In genomic region chrX:16216830-16217517, dm6 we compare ENCODE assay signal across 6 fruit fly cellular contexts.
A peak's percentile ranks its signal among the peaks of the same experiment; 100 is the strongest.
TF ChIP-seq lines count a peak whose summit lies in the region.

No protein-coding gene starts in this region.

- no peak for TF ChIP-seq CTCF in whole organism, embryonic (GFP tag; optimal IDR thresholded peaks at IDR 0.05; lab: Kevin White, UChicago)

TF ChIP-seq in whole organism, 6 proteins besides CTCF, POLR2A, EP300 and RAD21:
- no peak for TF ChIP-seq usp (GFP tag; optimal IDR thresholded peaks at IDR 0.05; lab: Kevin White, UChicago)
- peak in 1 of 2 experiments; percentile 73 for TF ChIP-seq EcR (GFP tag; optimal IDR thresholded peaks at IDR 0.05; lab: Kevin White, UChicago)
- no peak for TF ChIP-seq psq (optimal IDR thresholded peaks at IDR 0.05; lab: Kevin White, UChicago)
- TF ChIP-seq Dll (optimal IDR thresholded peaks at IDR 0.05; lab: Kevin White, UChicago) = peak; percentile 79
- no peak for TF ChIP-seq pan (optimal IDR thresholded peaks at IDR 0.05; lab: Kevin White, UChicago)
- TF ChIP-seq CG8478 (optimal IDR thresholded peaks at IDR 0.05; lab: Kevin White, UChicago) = peak; percentile 95
TF ChIP-seq in whole organism: peak in this region for 3.

TF ChIP-seq in whole organism, adult, 20 proteins besides CTCF, POLR2A, EP300 and RAD21 (continues in another document):
- TF ChIP-seq pad (GFP tag; optimal IDR thresholded peaks at IDR 0.05; lab: Kevin White, UChicago) (peak; percentile 27), CG11617 (GFP tag; optimal IDR thresholded peaks at IDR 0.05; lab: Kevin White, UChicago) (no peak), CG14711 (tag; optimal IDR thresholded peaks at IDR 0.05; lab: Kevin White, UChicago) (no peak), kay (GFP tag; lab: Kevin White, UChicago; ENCODE audit: borderline replicate concordance) (no peak), CG7045 (GFP tag; optimal IDR thresholded peaks at IDR 0.05; lab: Kevin White, UChicago) (no peak), cic (GFP tag; optimal IDR thresholded peaks at IDR 0.05; lab: Kevin White, UChicago) (no peak), ovo (GFP tag; optimal IDR thresholded peaks at IDR 0.05; lab: Kevin White, UChicago) (no peak), Crg-1 (GFP tag; optimal IDR thresholded peaks at IDR 0.05; lab: Kevin White, UChicago) (no peak), bab1 (GFP tag; optimal IDR thresholded peaks at IDR 0.05; lab: Kevin White, UChicago) (no peak), Clk (GFP tag; optimal IDR thresholded peaks at IDR 0.05; lab: Kevin White, UChicago) (no peak), CG7101 (tag; optimal IDR thresholded peaks at IDR 0.05; lab: Kevin White, UChicago) (no peak), CG33017 (tag; optimal IDR thresholded peaks at IDR 0.05; lab: Kevin White, UChicago) (no peak), tj (GFP tag; optimal IDR thresholded peaks at IDR 0.05; lab: Kevin White, UChicago) (peak; percentile 17), CG1620 (GFP tag; optimal IDR thresholded peaks at IDR 0.05; lab: Kevin White, UChicago) (no peak), CG12768 (GFP tag; optimal IDR thresholded peaks at IDR 0.05; lab: Kevin White, UChicago) (no peak), CG5204 (GFP tag; optimal IDR thresholded peaks at IDR 0.05; lab: Kevin White, UChicago) (no peak), cnc (optimal IDR thresholded peaks at IDR 0.05; lab: Kevin White, UChicago) (no peak), Hr96 (GFP tag; optimal IDR thresholded peaks at IDR 0.05; lab: Kevin White, UChicago) (peak; percentile 28)

TF ChIP-seq in whole organism, embryonic, 481 proteins besides CTCF, POLR2A, EP300 and RAD21 (continues in another document):
- TF ChIP-seq az2 (GFP tag; optimal IDR thresholded peaks at IDR 0.05; lab: Kevin White, UChicago) = no peak
- no peak for TF ChIP-seq unpg (GFP tag; optimal IDR thresholded peaks at IDR 0.05; lab: Kevin White, UChicago)
- 0 out of 2 replicates have a peak, but pooled peaks have one; percentile 8 for TF ChIP-seq CG4360 (GFP tag; IDR thresholded peaks at IDR 0.05; lab: Robert Waterston, UW)
- TF ChIP-seq fru (optimal IDR thresholded peaks at IDR 0.05; lab: Kevin White, UChicago) = no peak
- no peak for TF ChIP-seq Hmx (GFP tag; optimal IDR thresholded peaks at IDR 0.05; lab: Kevin White, UChicago)
- TF ChIP-seq eyg (GFP tag; optimal IDR thresholded peaks at IDR 0.05; lab: Kevin White, UChicago) = no peak
- 0 out of 2 replicates have a peak, but pooled peaks have one; percentile 16 for TF ChIP-seq H2.0 (GFP tag; IDR thresholded peaks at IDR 0.05; lab: Robert Waterston, UW)
- TF ChIP-seq Gsc (GFP tag; IDR thresholded peaks at IDR 0.05; lab: Robert Waterston, UW) = no peak
- TF ChIP-seq CG7786 (GFP tag; optimal IDR thresholded peaks at IDR 0.05; lab: Kevin White, UChicago) = no peak
- no peak for TF ChIP-seq Opbp (GFP tag; IDR thresholded peaks at IDR 0.05; lab: Robert Waterston, UW; ENCODE audit: partially characterized antibody)
- TF ChIP-seq sc (optimal IDR thresholded peaks at IDR 0.05; lab: Kevin White, UChicago) = no peak
- TF ChIP-seq sc (GFP tag; optimal IDR thresholded peaks at IDR 0.05; lab: Kevin White, UChicago) = no peak
- TF ChIP-seq dpn (GFP tag; optimal IDR thresholded peaks at IDR 0.05; lab: Kevin White, UChicago) = no peak
- peak; percentile 27; the same call in 1 of the 2 replicates for TF ChIP-seq Bgb (GFP tag; IDR thresholded peaks at IDR 0.05; lab: Robert Waterston, UW; ENCODE audit: partially characterized antibody)
- TF ChIP-seq CHES-1-like (GFP tag; optimal IDR thresholded peaks at IDR 0.05; lab: Kevin White, UChicago) = no peak
- TF ChIP-seq CG4707 (GFP tag; optimal IDR thresholded peaks at IDR 0.05; lab: Kevin White, UChicago) = no peak
- TF ChIP-seq disco-r (GFP tag; optimal IDR thresholded peaks at IDR 0.05; lab: Kevin White, UChicago) = peak; percentile 69

TF ChIP-seq in whole organism, prepupa, 60 proteins besides CTCF, POLR2A, EP300 and RAD21:
- 0 out of 3 replicates have a peak, but pooled peaks have one; percentile 38 for TF ChIP-seq eg (GFP tag; IDR thresholded peaks at IDR 0.05; lab: Robert Waterston, UW)
- TF ChIP-seq spab (GFP tag; optimal IDR thresholded peaks at IDR 0.05; lab: Kevin White, UChicago) = no peak
- TF ChIP-seq fkh (GFP tag; optimal IDR thresholded peaks at IDR 0.05; lab: Kevin White, UChicago) = peak; percentile 38
- peak; percentile 91 for TF ChIP-seq svp (GFP tag; lab: Kevin White, UChicago)
- peak; percentile 75 for TF ChIP-seq dsx (GFP tag; optimal IDR thresholded peaks at IDR 0.05; lab: Kevin White, UChicago; ENCODE audit: poor library complexity, severe bottlenecking)
- peak in 1 of 2 experiments; percentile 1 for TF ChIP-seq ss (GFP tag; optimal IDR thresholded peaks at IDR 0.05; lab: Kevin White, UChicago)

TF ChIP-seq in whole organism, pupa, 21 proteins besides CTCF, POLR2A, EP300 and RAD21:
- TF ChIP-seq Snoo (tag; optimal IDR thresholded peaks at IDR 0.05; lab: Kevin White, UChicago) = no peak
- TF ChIP-seq D1 (tag; optimal IDR thresholded peaks at IDR 0.05; lab: Kevin White, UChicago) = no peak
- no peak for TF ChIP-seq CG4496 (GFP tag; IDR thresholded peaks at IDR 0.05; lab: Robert Waterston, UW)
- no peak for TF ChIP-seq CG17806 (tag; optimal IDR thresholded peaks at IDR 0.05; lab: Kevin White, UChicago)
- TF ChIP-seq Ets98B (GFP tag; IDR thresholded peaks at IDR 0.05; lab: Robert Waterston, UW) = 0 out of 2 replicates have a peak, but pooled peaks have one; percentile 17
- TF ChIP-seq CG9948 (tag; optimal IDR thresholded peaks at IDR 0.05; lab: Kevin White, UChicago) = no peak
- no peak for TF ChIP-seq gl (tag; optimal IDR thresholded peaks at IDR 0.05; lab: Kevin White, UChicago)
- no peak for TF ChIP-seq CG8159 (tag; optimal IDR thresholded peaks at IDR 0.05; lab: Kevin White, UChicago)
- TF ChIP-seq CG32121 (GFP tag; IDR thresholded peaks at IDR 0.05; lab: Robert Waterston, UW) = no peak
- no peak for TF ChIP-seq Pif1A (GFP tag; optimal IDR thresholded peaks at IDR 0.05; lab: Kevin White, UChicago)
- no peak for TF ChIP-seq rn (GFP tag; IDR thresholded peaks at IDR 0.05; lab: Robert Waterston, UW)
- peak; percentile 34 for TF ChIP-seq CG13204 (GFP tag; optimal IDR thresholded peaks at IDR 0.05; lab: Kevin White, UChicago)
- TF ChIP-seq CG34367 (tag; optimal IDR thresholded peaks at IDR 0.05; lab: Kevin White, UChicago) = no peak
- no peak for TF ChIP-seq CG12605 (GFP tag; IDR thresholded peaks at IDR 0.05; lab: Robert Waterston, UW)
- TF ChIP-seq EcR (GFP tag; optimal IDR thresholded peaks at IDR 0.05; lab: Kevin White, UChicago) = peak; percentile 52
- peak; percentile 31; the same call in 1 of the 3 replicates for TF ChIP-seq fd96Ca (GFP tag; IDR thresholded peaks at IDR 0.05; lab: Robert Waterston, UW)
TF ChIP-seq in whole organism, pupa: peak in this region for 4.

TF ChIP-seq in whole organism, wandering third instar larva, 38 proteins besides CTCF, POLR2A, EP300 and RAD21:
- TF ChIP-seq psq (GFP tag; optimal IDR thresholded peaks at IDR 0.05; lab: Kevin White, UChicago) (no peak), Dfd (GFP tag; optimal IDR thresholded peaks at IDR 0.05; lab: Kevin White, UChicago) (no peak), Vsx2 (GFP tag; optimal IDR thresholded peaks at IDR 0.05; lab: Kevin White, UChicago; ENCODE audit: partially characterized antibody) (peak; percentile 62), Hr78 (GFP tag; optimal IDR thresholded peaks at IDR 0.05; lab: Kevin White, UChicago) (peak; percentile 55), CrebA (GFP tag; optimal IDR thresholded peaks at IDR 0.05; lab: Kevin White, UChicago; ENCODE audit: borderline replicate concordance) (no peak), Hnf4 (GFP tag; optimal IDR thresholded peaks at IDR 0.05; lab: Kevin White, UChicago) (no peak), sage (GFP tag; optimal IDR thresholded peaks at IDR 0.05; lab: Kevin White, UChicago) (no peak), h (GFP tag; optimal IDR thresholded peaks at IDR 0.05; lab: Kevin White, UChicago) (no peak), CG9705 (GFP tag; optimal IDR thresholded peaks at IDR 0.05; lab: Kevin White, UChicago) (no peak), N (GFP tag; optimal IDR thresholded peaks at IDR 0.05; lab: Kevin White, UChicago) (peak; percentile 96), Abd-B (GFP tag; optimal IDR thresholded peaks at IDR 0.05; lab: Kevin White, UChicago) (no peak), Rel (GFP tag; optimal IDR thresholded peaks at IDR 0.05; lab: Kevin White, UChicago) (no peak), Rel (tag; optimal IDR thresholded peaks at IDR 0.05; lab: Kevin White, UChicago) (no peak), CG32264 (GFP tag; optimal IDR thresholded peaks at IDR 0.05; lab: Kevin White, UChicago) (no peak), br (GFP tag; optimal IDR thresholded peaks at IDR 0.05; lab: Kevin White, UChicago) (no peak), Dif (GFP tag; optimal IDR thresholded peaks at IDR 0.05; lab: Kevin White, UChicago; ENCODE audit: partially characterized antibody) (peak; percentile 88), dl (GFP tag; optimal IDR thresholded peaks at IDR 0.05; lab: Kevin White, UChicago; ENCODE audit: insufficient read depth in 1 of 2, partially characterized antibody in 2 of 2) (peak; percentile 62 to 85), dmrt93B (GFP tag; optimal IDR thresholded peaks at IDR 0.05; lab: Kevin White, UChicago) (no peak), OdsH (GFP tag; optimal IDR thresholded peaks at IDR 0.05; lab: Kevin White, UChicago) (no peak), Hr83 (GFP tag; optimal IDR thresholded peaks at IDR 0.05; lab: Kevin White, UChicago; ENCODE audit: poor library complexity, severe bottlenecking) (peak; percentile 35), foxo (GFP tag; optimal IDR thresholded peaks at IDR 0.05; lab: Kevin White, UChicago) (no peak), dsf (GFP tag; optimal IDR thresholded peaks at IDR 0.05; lab: Kevin White, UChicago; ENCODE audit: borderline replicate concordance) (no peak), usp (GFP tag; optimal IDR thresholded peaks at IDR 0.05; lab: Kevin White, UChicago) (no peak)
